Fruit fly (Drosophila melanogaster) whole organism, embryonic: Measurements from ENCODE around the gene CG2794.

Experiments
- Abd-B ChIP-seq: fragments of 200-800 bp; sonication (Bioruptor generic); optimal IDR thresholded peaks from 2 replicates; lab custom pipeline; 2018; ENCODE audit warnings: missing biosample characterization, mild to moderate bottlenecking, missing genetic modification characterization, moderate library complexity
- B-H2 ChIP-seq: fragments of 200-800 bp; sonication (Bioruptor generic); optimal IDR thresholded peaks from 2 replicates; lab custom pipeline; 2018; ENCODE audit warnings: missing biosample characterization, mild to moderate bottlenecking, missing genetic modification characterization
- CG10267 ChIP-seq: fragments of 200-800 bp; sonication (Bioruptor generic); optimal IDR thresholded peaks from 2 replicates; lab custom pipeline; 2018; ENCODE audit warnings: missing biosample characterization, mild to moderate bottlenecking, missing genetic modification characterization, moderate library complexity
- CG11093 ChIP-seq: fragments of 200-800 bp; sonication (Bioruptor generic); IDR thresholded peaks from 3 replicates; pipeline ENCODE4 v1.3.6; 2022; ENCODE audit warnings: missing biosample characterization, missing genetic modification characterization
- CG14050 ChIP-seq: fragments of 200-800 bp; sonication (Bioruptor generic); IDR thresholded peaks from 3 replicates; pipeline ENCODE4 v1.3.6; 2022; ENCODE audit warnings: missing biosample characterization, missing genetic modification characterization
- CG14710 ChIP-seq: fragments of 200-800 bp; sonication (Bioruptor generic); optimal IDR thresholded peaks from 3 replicates; lab custom pipeline; 2019; ENCODE audit warnings: missing biosample characterization, mild to moderate bottlenecking, missing genetic modification characterization, moderate library complexity
- CG15601 ChIP-seq: fragments of 200-800 bp; sonication (Bioruptor generic); optimal IDR thresholded peaks from 3 replicates; lab custom pipeline; 2019; ENCODE audit warnings: missing biosample characterization, mild to moderate bottlenecking, missing genetic modification characterization, moderate library complexity
- CG16813 ChIP-seq: fragments of 200-800 bp; sonication (Bioruptor generic); IDR thresholded peaks from 3 replicates; pipeline ENCODE4 v1.3.6; 2022; ENCODE audit warnings: missing biosample characterization, missing genetic modification characterization; ENCODE audit not compliant: partially characterized antibody
- CG17802 ChIP-seq: fragments of 200-800 bp; sonication (Bioruptor generic); optimal IDR thresholded peaks from 2 replicates; lab custom pipeline; 2018; ENCODE audit warnings: missing biosample characterization, mild to moderate bottlenecking, missing genetic modification characterization, moderate library complexity
- CG18476 ChIP-seq: fragments of 200-800 bp; sonication (Bioruptor generic); optimal IDR thresholded peaks from 2 replicates; lab custom pipeline; 2016; ENCODE audit warnings: missing biosample characterization, mild to moderate bottlenecking, missing genetic modification characterization
- CG2120 ChIP-seq: fragments of 200-800 bp; sonication (Bioruptor generic); optimal IDR thresholded peaks from 3 replicates; lab custom pipeline; 2016; ENCODE audit warnings: missing biosample characterization, missing genetic modification characterization
- CG2712 ChIP-seq: fragments of 200-800 bp; optimal IDR thresholded peaks from 3 replicates; lab custom pipeline; 2019; ENCODE audit warnings: missing biosample characterization, mild to moderate bottlenecking, missing genetic modification characterization, moderate library complexity
- CG31224 ChIP-seq: fragments of 200-800 bp; sonication (Bioruptor generic); IDR thresholded peaks from 2 replicates; pipeline ENCODE4 v1.3.6; 2022; ENCODE audit warnings: missing biosample characterization, missing genetic modification characterization
- CG4360 ChIP-seq: fragments of 200-800 bp; sonication (Bioruptor generic); IDR thresholded peaks from 2 replicates; pipeline ENCODE4 v1.3.6; 2022; ENCODE audit warnings: missing biosample characterization, missing genetic modification characterization
- CG4617 ChIP-seq: fragments of 200-800 bp; sonication (Bioruptor generic); optimal IDR thresholded peaks from 3 replicates; lab custom pipeline; 2016; ENCODE audit warnings: missing biosample characterization, missing genetic modification characterization, borderline replicate concordance
- CHES-1-like ChIP-seq: fragments of 200-800 bp; sonication (Bioruptor generic); optimal IDR thresholded peaks from 2 replicates; lab custom pipeline; 2016; ENCODE audit warnings: missing biosample characterization, missing genetic modification characterization
- CoRest ChIP-seq: fragments of 200-800 bp; sonication (Bioruptor generic); optimal IDR thresholded peaks from 3 replicates; lab custom pipeline; 2018; ENCODE audit warnings: missing biosample characterization, mild to moderate bottlenecking, missing genetic modification characterization, moderate library complexity
- Dll ChIP-seq: fragments of 200-800 bp; sonication (Bioruptor generic); IDR thresholded peaks from 4 replicates; pipeline ENCODE4 v1.3.6; 2022; ENCODE audit warnings: missing biosample characterization, missing genetic modification characterization; ENCODE audit not compliant: partially characterized antibody
- Dp ChIP-seq: fragments of 200-800 bp; sonication (Bioruptor generic); optimal IDR thresholded peaks from 2 replicates; lab custom pipeline; 2018; ENCODE audit warnings: missing biosample characterization, mild to moderate bottlenecking, missing genetic modification characterization, moderate library complexity
- Dref ChIP-seq: fragments of 200-800 bp; sonication (Bioruptor generic); IDR thresholded peaks from 2 replicates; pipeline ENCODE4 v1.3.6; 2022; ENCODE audit warnings: missing biosample characterization, missing genetic modification characterization
- Ets97D ChIP-seq: fragments of 200-800 bp; sonication (Bioruptor generic); optimal IDR thresholded peaks from 3 replicates; lab custom pipeline; 2016; ENCODE audit warnings: missing biosample characterization, missing genetic modification characterization
- HLH4C ChIP-seq: fragments of 200-800 bp; sonication (Bioruptor generic); IDR thresholded peaks from 3 replicates; pipeline ENCODE4 v1.3.6; 2022; ENCODE audit warnings: missing biosample characterization, missing genetic modification characterization; ENCODE audit not compliant: partially characterized antibody
- HLH54F ChIP-seq: fragments of 200-800 bp; sonication (Bioruptor generic); optimal IDR thresholded peaks from 3 replicates; lab custom pipeline; 2016; ENCODE audit warnings: missing biosample characterization, missing genetic modification characterization
- Lhr ChIP-seq: fragments of 200-800 bp; sonication (Bioruptor generic); optimal IDR thresholded peaks from 3 replicates; lab custom pipeline; 2017; ENCODE audit warnings: mild to moderate bottlenecking, missing biosample characterization, missing genetic modification reagents, missing genetic modification characterization
- MBD-R2 ChIP-seq: fragments of 200-800 bp; sonication (Bioruptor generic); IDR thresholded peaks from 2 replicates; pipeline ENCODE4 v1.3.6; 2022; ENCODE audit warnings: missing biosample characterization, missing genetic modification characterization
- MESR4 ChIP-seq: fragments of 200-800 bp; sonication (Bioruptor generic); optimal IDR thresholded peaks from 2 replicates; lab custom pipeline; 2018; ENCODE audit warnings: missing biosample characterization, mild to moderate bottlenecking, missing genetic modification characterization, moderate library complexity
- Opbp ChIP-seq: fragments of 200-800 bp; sonication (Bioruptor generic); IDR thresholded peaks from 3 replicates; pipeline ENCODE4 v1.3.6; 2022; ENCODE audit warnings: missing biosample characterization, missing genetic modification characterization; ENCODE audit not compliant: partially characterized antibody
- Ravus ChIP-seq: fragments of 200-800 bp; sonication (Bioruptor generic); IDR thresholded peaks from 2 replicates; pipeline ENCODE4 v1.3.6; 2022; ENCODE audit warnings: missing biosample characterization, missing genetic modification characterization
- Sin3A ChIP-seq: fragments of >200 bp; optimal IDR thresholded peaks from 2 replicates; lab custom pipeline; 2018
- Vsx1 ChIP-seq: fragments of 200-800 bp; sonication (Bioruptor generic); optimal IDR thresholded peaks from 2 replicates; lab custom pipeline; 2017; ENCODE audit warnings: missing biosample characterization, mild to moderate bottlenecking, missing genetic modification characterization, missing genetic modification reagents
- YL-1 ChIP-seq: fragments of 200-800 bp; sonication (Bioruptor generic); optimal IDR thresholded peaks from 3 replicates; lab custom pipeline; 2017; ENCODE audit warnings: missing biosample characterization, mild to moderate bottlenecking, missing genetic modification characterization
- amos ChIP-seq: fragments of 200-800 bp; sonication (Bioruptor generic); IDR thresholded peaks from 2 replicates; pipeline ENCODE4 v1.3.6; 2022; ENCODE audit warnings: missing biosample characterization, missing genetic modification characterization; ENCODE audit not compliant: partially characterized antibody
- cg ChIP-seq: fragments of 200-800 bp; sonication (Bioruptor generic); optimal IDR thresholded peaks from 3 replicates; lab custom pipeline; 2019; ENCODE audit warnings: missing biosample characterization, mild to moderate bottlenecking, missing genetic modification characterization, moderate library complexity
- gcm ChIP-seq: fragments of 200-800 bp; sonication (Bioruptor generic); optimal IDR thresholded peaks from 2 replicates; lab custom pipeline; 2019; ENCODE audit warnings: missing biosample characterization, mild to moderate bottlenecking, missing genetic modification characterization, moderate library complexity
- gfzf ChIP-seq: fragments of 200-800 bp; sonication (Bioruptor generic); optimal IDR thresholded peaks from 2 replicates; lab custom pipeline; 2016; ENCODE audit warnings: missing biosample characterization, mild to moderate bottlenecking, missing genetic modification characterization, moderate library complexity
- gsb-n ChIP-seq: fragments of 200-800 bp; sonication (Bioruptor generic); optimal IDR thresholded peaks from 3 replicates; lab custom pipeline; 2018; ENCODE audit warnings: missing biosample characterization, mild to moderate bottlenecking, missing genetic modification characterization
- hbn ChIP-seq: fragments of 200-800 bp; sonication (Bioruptor generic); IDR thresholded peaks from 2 replicates; pipeline ENCODE4 v1.3.6; 2022; ENCODE audit warnings: missing biosample characterization, missing genetic modification characterization; ENCODE audit not compliant: partially characterized antibody
- inv ChIP-seq: fragments of 200-800 bp; sonication (Bioruptor generic); IDR thresholded peaks from 2 replicates; pipeline ENCODE4 v1.3.6; 2022; ENCODE audit warnings: missing biosample characterization, missing genetic modification characterization; ENCODE audit not compliant: partially characterized antibody
- knrl ChIP-seq: fragments of 200-800 bp; sonication (Bioruptor generic); IDR thresholded peaks from 3 replicates; pipeline ENCODE4 v1.3.6; 2022; ENCODE audit warnings: missing biosample characterization, missing genetic modification characterization; ENCODE audit not compliant: partially characterized antibody
- nerfin-1 ChIP-seq: fragments of 200-800 bp; sonication (Bioruptor generic); optimal IDR thresholded peaks from 3 replicates; lab custom pipeline; 2019; ENCODE audit warnings: missing biosample characterization, mild to moderate bottlenecking, missing genetic modification characterization, moderate library complexity
- phol ChIP-seq: fragments of 200-800 bp; sonication (Bioruptor generic); optimal IDR thresholded peaks from 3 replicates; lab custom pipeline; 2018; ENCODE audit warnings: missing biosample characterization, mild to moderate bottlenecking, missing genetic modification characterization, moderate library complexity
- pzg ChIP-seq: fragments of 200-800 bp; sonication (Bioruptor generic); optimal IDR thresholded peaks from 3 replicates; lab custom pipeline; 2018; ENCODE audit warnings: missing biosample characterization, mild to moderate bottlenecking, missing genetic modification characterization, moderate library complexity
- slp2 ChIP-seq: fragments of 200-800 bp; sonication (Bioruptor generic); optimal IDR thresholded peaks from 2 replicates; lab custom pipeline; 2016; ENCODE audit warnings: missing biosample characterization, missing genetic modification characterization
- stwl ChIP-seq: fragments of 200-800 bp; sonication (Bioruptor generic); optimal IDR thresholded peaks from 3 replicates; lab custom pipeline; 2018; ENCODE audit warnings: missing biosample characterization, mild to moderate bottlenecking, missing genetic modification characterization, moderate library complexity
- tna ChIP-seq: fragments of 200-800 bp; sonication (Bioruptor generic); IDR thresholded peaks from 2 replicates; pipeline ENCODE4 v1.3.6; 2022; ENCODE audit warnings: missing biosample characterization, missing genetic modification characterization; ENCODE audit not compliant: partially characterized antibody
- trem ChIP-seq: fragments of 200-800 bp; optimal IDR thresholded peaks from 3 replicates; lab custom pipeline; 2019; ENCODE audit warnings: missing biosample characterization, mild to moderate bottlenecking, missing genetic modification characterization, moderate library complexity
- zf30C ChIP-seq: fragments of 200-800 bp; sonication (Bioruptor generic); optimal IDR thresholded peaks from 3 replicates; lab custom pipeline; 2018; ENCODE audit warnings: missing biosample characterization, mild to moderate bottlenecking, missing genetic modification characterization

Gene CG2794

DNA sequence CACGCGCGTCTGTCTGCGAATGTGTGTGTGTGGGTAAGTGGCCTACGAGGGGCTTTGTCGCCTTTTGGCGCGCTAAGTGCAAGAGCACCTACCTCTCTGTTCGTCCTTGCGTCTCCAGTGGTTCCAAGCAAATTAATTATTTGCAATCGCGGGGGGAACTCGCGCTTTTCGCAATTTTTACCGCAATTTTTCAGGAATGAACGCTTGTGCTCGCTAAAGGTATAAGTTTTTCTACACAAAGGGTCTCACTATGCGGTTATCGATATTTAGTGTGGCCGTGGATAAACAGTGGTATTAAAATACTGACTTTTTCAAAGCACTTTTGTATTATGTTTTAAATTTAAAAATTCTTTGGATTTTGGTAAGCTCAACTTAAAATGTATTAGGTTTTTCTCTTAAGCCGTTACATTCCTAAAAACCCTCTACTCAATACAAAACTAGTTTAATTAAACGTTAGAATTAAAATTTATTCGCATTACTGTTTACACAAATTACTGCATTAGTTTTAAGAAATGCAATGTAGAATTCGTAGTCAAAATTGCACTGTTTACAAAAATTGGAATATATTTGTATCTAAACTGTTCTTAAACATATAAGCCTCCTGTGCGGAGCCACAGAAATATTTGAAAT lies 21.5 kb upstream of the CG2794 start, which contains the start of gene lwr:
TSS of gene lwr (minus strand) at position 243 of the 630 bp plus-strand sequence.
- TF ChIP-seq cg (peak; percentile 71), CG16813 (peak; percentile 57; the same call in 2 of the 3 replicates), Vsx1 (no peak), MBD-R2 (GFP tag; lab: Robert Waterston, UW) (peak; percentile 62), pzg (GFP tag; lab: Kevin White, UChicago) (peak; percentile 69), Sin3A (peak; percentile 61), CG4360 (no peak), nerfin-1 (peak; percentile 59), CG14710 (peak; percentile 38), CoRest (tag; lab: Kevin White, UChicago) (peak; percentile 15), MESR4 (peak; percentile 80), CG4617 (peak; percentile 90), trem (tag; lab: Kevin White, UChicago) (peak; percentile 48), Ets97D (GFP tag; lab: Kevin White, UChicago) (peak; percentile 27), gsb-n (tag; lab: Kevin White, UChicago) (no peak), CG11093 (GFP tag; lab: Robert Waterston, UW) (no peak), phol (tag; lab: Kevin White, UChicago) (peak; percentile 40), gcm (GFP tag; lab: Kevin White, UChicago) (no peak), gfzf (GFP tag; lab: Kevin White, UChicago) (peak; percentile 83), Ravus (GFP tag; lab: Robert Waterston, UW) (no peak), Abd-B (GFP tag; lab: Kevin White, UChicago) (no peak), Dp (GFP tag; lab: Kevin White, UChicago) (peak; percentile 67), HLH54F (GFP tag; lab: Kevin White, UChicago) (no peak), amos (peak; percentile 64), HLH4C (GFP tag; lab: Robert Waterston, UW) (peak; percentile 33; the same call in 1 of the 3 replicates), CG14050 (no peak), inv (peak; percentile 40; the same call in 1 of the 2 replicates), Dll (peak; percentile 69; the same call in 3 of the 4 replicates), YL-1 (GFP tag; lab: Kevin White, UChicago) (peak; percentile 83), hbn (GFP tag; lab: Robert Waterston, UW) (peak; percentile 61), Opbp (GFP tag; lab: Robert Waterston, UW) (peak; percentile 64; the same call in 1 of the 3 replicates), zf30C (no peak), CG15601 (tag; lab: Kevin White, UChicago) (peak; percentile 23), CG2712 (peak; percentile 14), tna (0 out of 2 replicates have a peak, but pooled peaks have one; percentile 28), B-H2 (GFP tag; lab: Kevin White, UChicago) (no peak), CG31224 (GFP tag; lab: Robert Waterston, UW) (no peak), CHES-1-like (GFP tag; lab: Kevin White, UChicago) (peak; percentile 18), CG17802 (tag; lab: Kevin White, UChicago) (no peak), Dref (GFP tag; lab: Robert Waterston, UW) (peak; percentile 72), CG18476 (no peak), slp2 (no peak), knrl (GFP tag; lab: Robert Waterston, UW) (peak; percentile 56; the same call in 2 of the 3 replicates), CG2120 (GFP tag; lab: Kevin White, UChicago) (peak; percentile 11), CG10267 (peak; percentile 29), stwl (tag; lab: Kevin White, UChicago) (peak; percentile 70), Lhr (GFP tag; lab: Kevin White, UChicago) (peak; percentile 50)
